Worm (Caenorhabditis elegans): Measurements from ENCODE around the gene glt-5.

The glt-5 gene

DNA sequence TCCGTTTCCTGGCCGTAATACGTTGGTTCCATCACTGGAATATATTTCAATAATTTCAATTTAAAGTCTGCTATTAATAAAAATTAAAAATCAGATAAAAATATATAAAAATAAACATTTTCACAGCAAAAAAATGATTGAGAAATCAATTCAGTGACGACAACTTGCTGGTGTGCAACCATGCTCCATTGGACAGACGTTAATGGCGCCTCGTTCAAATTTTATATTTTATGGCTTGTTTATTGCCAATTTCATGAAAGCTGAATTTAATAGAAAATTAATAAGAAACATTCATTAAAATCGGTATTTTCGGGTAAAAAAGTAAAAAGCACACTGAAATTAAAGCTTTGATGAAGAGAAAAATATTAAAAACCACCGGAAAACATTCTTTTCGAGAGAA, 2.5 kb downstream of the glt-5 start, which contains the start of gene Y53C12A.3:
Gene Y53C12A.3 (minus strand): TSS at position 34 of the 400 bp plus-strand sequence.
- TF ChIP-seq ceh-13 (GFP tag; optimal IDR thresholded peaks at IDR 0.05) (no peak), F13C5.2 (tag; optimal IDR thresholded peaks at IDR 0.05) (peak; percentile 16)

DNA sequence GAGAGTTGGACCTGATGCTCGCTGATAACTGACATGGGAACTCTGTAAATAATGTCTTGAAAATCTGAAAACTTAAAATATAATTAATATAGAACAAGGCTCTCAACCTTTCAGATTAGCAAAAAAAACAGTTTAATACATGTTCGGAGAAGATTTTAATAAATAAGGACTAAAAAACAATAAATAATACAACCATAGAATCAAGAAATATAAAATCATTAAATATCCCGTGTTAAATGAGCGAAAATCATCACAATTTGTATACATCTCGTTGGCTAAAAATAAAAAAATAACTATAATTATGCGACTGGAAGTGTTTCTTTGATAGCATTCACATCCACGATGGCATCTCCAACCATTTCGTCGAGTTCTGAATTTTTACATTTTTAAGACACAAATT, 3.9 kb downstream of the glt-5 start, which contains the start of gene Y53C12A.10:
Gene Y53C12A.10 (minus strand): TSS at position 101 of the 400 bp plus-strand sequence.
- TF ChIP-seq ceh-36 (tag; optimal IDR thresholded peaks at IDR 0.05) (no peak), aly-1 (tag; optimal IDR thresholded peaks at IDR 0.05) (no peak), hnd-1 (tag; optimal IDR thresholded peaks at IDR 0.05) (no peak), ceh-13 (GFP tag; optimal IDR thresholded peaks at IDR 0.05) (no peak), B0310.2 (tag; optimal IDR thresholded peaks at IDR 0.05) (no peak), hmg-4 (GFP tag; optimal IDR thresholded peaks at IDR 0.05) (no peak), ama-1 (optimal IDR thresholded peaks at IDR 0.05) (no peak), sea-1 (GFP tag; conservative IDR thresholded peaks at IDR 0.05) (no peak), tra-4 (tag; optimal IDR thresholded peaks at IDR 0.05) (no peak), flt-1 (GFP tag; IDR thresholded peaks at IDR 0.05) (no peak), ets-7 (tag; optimal IDR thresholded peaks at IDR 0.05) (no peak), F13C5.2 (tag; optimal IDR thresholded peaks at IDR 0.05) (no peak), scrt-1 (GFP tag; IDR thresholded peaks at IDR 0.05) (no peak), tbx-37 (GFP tag; conservative IDR thresholded peaks at IDR 0.05) (no peak), hmbx-1 (tag; optimal IDR thresholded peaks at IDR 0.05) (no peak), pes-1 (GFP tag; IDR thresholded peaks at IDR 0.05) (no peak)

DNA sequence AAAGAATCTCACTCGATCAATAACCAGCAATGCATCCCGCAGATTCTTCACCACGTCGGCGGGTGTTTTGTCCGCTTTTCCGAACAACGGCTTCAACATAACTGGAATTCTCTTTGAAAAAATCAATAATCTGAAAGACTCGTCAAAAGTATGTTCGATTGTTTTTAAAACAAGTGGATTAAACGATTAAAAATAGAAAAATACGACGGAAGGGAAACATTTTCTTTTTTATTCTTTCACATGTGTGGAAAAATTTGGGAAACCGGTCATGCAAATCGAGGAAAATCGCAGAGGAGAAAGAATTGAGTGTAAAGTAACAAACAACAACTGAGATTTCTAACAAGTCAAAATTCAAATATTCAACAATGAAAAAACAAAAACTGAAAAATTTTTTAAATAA, 5.1 kb downstream of the glt-5 start, which contains the start of gene mop-25.2:
Gene mop-25.2 (minus strand): TSS at position 101 of the 400 bp plus-strand sequence.
- no peak for TF ChIP-seq ama-1 (optimal IDR thresholded peaks at IDR 0.05)
- TF ChIP-seq ets-7 (tag; optimal IDR thresholded peaks at IDR 0.05), result no peak
- TF ChIP-seq F13C5.2 (tag; optimal IDR thresholded peaks at IDR 0.05), result no peak
- TF ChIP-seq ceh-13 (GFP tag; optimal IDR thresholded peaks at IDR 0.05), result no peak
- no peak for TF ChIP-seq flt-1 (GFP tag; IDR thresholded peaks at IDR 0.05)
- TF ChIP-seq scrt-1 (GFP tag; IDR thresholded peaks at IDR 0.05), result no peak
- no peak for TF ChIP-seq hmg-4 (GFP tag; optimal IDR thresholded peaks at IDR 0.05)
- TF ChIP-seq tbx-37 (GFP tag; conservative IDR thresholded peaks at IDR 0.05), result no peak
- no peak for TF ChIP-seq ceh-36 (tag; optimal IDR thresholded peaks at IDR 0.05)
- no peak for TF ChIP-seq aly-1 (tag; optimal IDR thresholded peaks at IDR 0.05)
- no peak for TF ChIP-seq B0310.2 (tag; optimal IDR thresholded peaks at IDR 0.05)

DNA sequence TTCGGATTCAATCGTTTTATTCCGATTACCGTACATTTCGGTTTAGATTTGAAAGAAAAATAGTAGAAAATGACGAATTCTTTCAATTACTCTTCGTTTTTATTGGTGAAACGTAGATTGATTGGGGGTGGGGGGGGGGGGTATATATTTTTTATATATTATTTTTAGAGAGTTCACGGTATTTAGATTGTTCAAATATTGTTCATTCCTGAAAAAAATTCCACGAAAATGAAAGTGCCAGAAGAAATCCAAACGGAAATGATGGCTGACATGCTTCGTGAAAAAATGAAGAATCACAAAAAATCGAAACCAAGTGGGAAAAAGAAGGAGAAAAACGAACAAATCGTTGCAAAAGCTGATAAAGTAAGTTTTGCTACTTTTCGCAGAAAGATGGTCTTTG, 8.3 kb downstream of the glt-5 start, which contains the start of the genes Y53C12A.8 and Y53C12A.7:
Gene Y53C12A.8 (minus strand): TSS at position 101 of the 400 bp plus-strand sequence.
Gene Y53C12A.7 (plus strand): TSS at position 181 of the 400 bp plus-strand sequence.
- no peak for TF ChIP-seq ceh-13 (GFP tag; optimal IDR thresholded peaks at IDR 0.05)
- TF ChIP-seq ets-7 (tag; optimal IDR thresholded peaks at IDR 0.05), result no peak
- no peak for TF ChIP-seq sea-1 (GFP tag; conservative IDR thresholded peaks at IDR 0.05)
- TF ChIP-seq aly-1 (tag; optimal IDR thresholded peaks at IDR 0.05), result no peak
- TF ChIP-seq hnd-1 (tag; optimal IDR thresholded peaks at IDR 0.05), result no peak
- no peak for TF ChIP-seq B0310.2 (tag; optimal IDR thresholded peaks at IDR 0.05)

DNA sequence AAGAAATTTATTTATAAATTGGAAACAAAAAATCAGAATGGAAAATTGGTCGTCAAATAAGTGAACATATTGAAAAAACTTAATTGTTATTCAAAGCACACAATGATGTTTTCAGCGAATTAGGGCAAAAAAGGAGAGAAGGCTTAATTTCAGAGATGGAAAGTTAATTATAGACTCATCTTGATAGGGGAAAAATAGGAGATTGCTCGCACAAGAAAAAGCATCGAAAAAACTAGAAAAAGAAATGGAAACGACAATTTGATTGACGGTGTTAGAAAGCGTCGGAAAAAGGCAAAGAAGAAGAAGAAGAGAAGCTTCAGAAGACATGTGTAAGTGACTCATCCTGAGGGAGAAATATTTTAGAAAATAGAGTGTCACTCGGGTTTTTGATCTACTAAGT, 12.7 kb downstream of the glt-5 start:
- TF ChIP-seq tbx-37 (GFP tag; conservative IDR thresholded peaks at IDR 0.05) (no peak), hmbx-1 (tag; optimal IDR thresholded peaks at IDR 0.05) (no peak), ceh-13 (GFP tag; optimal IDR thresholded peaks at IDR 0.05) (no peak), aly-1 (tag; optimal IDR thresholded peaks at IDR 0.05) (no peak), scrt-1 (GFP tag; IDR thresholded peaks at IDR 0.05) (no peak), pes-1 (GFP tag; IDR thresholded peaks at IDR 0.05) (no peak), ets-7 (tag; optimal IDR thresholded peaks at IDR 0.05) (no peak), flt-1 (GFP tag; IDR thresholded peaks at IDR 0.05) (no peak), ama-1 (optimal IDR thresholded peaks at IDR 0.05) (no peak), ceh-36 (tag; optimal IDR thresholded peaks at IDR 0.05) (no peak), B0310.2 (tag; optimal IDR thresholded peaks at IDR 0.05) (no peak), sea-1 (GFP tag; conservative IDR thresholded peaks at IDR 0.05) (no peak), F13C5.2 (tag; optimal IDR thresholded peaks at IDR 0.05) (no peak)

DNA sequence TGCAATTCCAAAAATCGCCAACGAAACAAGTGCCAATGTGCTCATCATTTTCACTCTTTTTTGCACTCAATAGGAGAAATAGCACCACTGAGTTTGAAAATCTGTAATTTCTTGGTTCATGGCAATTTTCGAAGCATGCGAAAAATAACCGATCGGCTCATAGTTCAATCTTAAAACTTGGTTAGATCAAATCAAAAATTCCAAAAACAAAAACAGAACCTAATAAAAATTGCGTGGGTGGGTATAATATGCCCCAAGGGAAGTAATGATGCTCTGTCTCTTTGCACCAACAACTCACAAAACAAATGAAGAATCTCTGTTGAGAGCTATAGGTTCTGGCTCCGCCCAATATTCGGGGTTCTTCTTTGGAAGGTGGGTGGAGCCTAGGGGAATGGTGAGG, 16.8 kb downstream of the glt-5 start, which contains the start of gene nlp-11:
Gene nlp-11 (minus strand): TSS at position 101 of the 400 bp plus-strand sequence.
- TF ChIP-seq ets-7 (tag; optimal IDR thresholded peaks at IDR 0.05), result no peak

DNA sequence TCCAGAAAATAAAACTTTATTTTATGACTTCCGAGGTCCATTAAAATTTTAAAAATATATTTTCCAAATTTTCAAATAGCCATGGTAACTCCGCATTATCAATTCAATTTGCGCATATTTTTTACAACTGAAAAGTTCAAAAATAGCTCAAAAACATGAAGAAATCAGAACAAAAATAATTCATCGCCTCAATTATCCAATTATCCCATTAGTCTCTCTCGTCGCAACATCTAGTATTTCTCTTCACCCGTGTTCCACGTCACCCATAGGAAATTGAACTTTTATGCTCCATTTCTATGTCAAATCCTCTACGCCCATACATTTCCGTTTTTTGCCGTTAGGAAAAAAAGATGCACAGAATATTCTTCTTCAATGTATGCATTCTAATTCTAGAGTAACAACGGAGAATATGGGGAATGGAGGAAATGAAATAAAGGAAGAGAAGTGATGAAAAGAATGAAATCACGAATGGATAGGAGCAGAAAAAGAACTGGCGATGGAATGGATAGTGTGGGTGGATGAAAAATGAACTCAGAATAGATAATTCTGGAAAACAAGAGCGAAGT, 18.5 kb downstream of the glt-5 start:
- no peak for TF ChIP-seq sea-1 (GFP tag; conservative IDR thresholded peaks at IDR 0.05)
- TF ChIP-seq tbx-37 (GFP tag; conservative IDR thresholded peaks at IDR 0.05), result no peak
- no peak for TF ChIP-seq ceh-13 (GFP tag; optimal IDR thresholded peaks at IDR 0.05)
- TF ChIP-seq B0310.2 (tag; optimal IDR thresholded peaks at IDR 0.05), result no peak
- no peak for TF ChIP-seq hmbx-1 (tag; optimal IDR thresholded peaks at IDR 0.05)

DNA sequence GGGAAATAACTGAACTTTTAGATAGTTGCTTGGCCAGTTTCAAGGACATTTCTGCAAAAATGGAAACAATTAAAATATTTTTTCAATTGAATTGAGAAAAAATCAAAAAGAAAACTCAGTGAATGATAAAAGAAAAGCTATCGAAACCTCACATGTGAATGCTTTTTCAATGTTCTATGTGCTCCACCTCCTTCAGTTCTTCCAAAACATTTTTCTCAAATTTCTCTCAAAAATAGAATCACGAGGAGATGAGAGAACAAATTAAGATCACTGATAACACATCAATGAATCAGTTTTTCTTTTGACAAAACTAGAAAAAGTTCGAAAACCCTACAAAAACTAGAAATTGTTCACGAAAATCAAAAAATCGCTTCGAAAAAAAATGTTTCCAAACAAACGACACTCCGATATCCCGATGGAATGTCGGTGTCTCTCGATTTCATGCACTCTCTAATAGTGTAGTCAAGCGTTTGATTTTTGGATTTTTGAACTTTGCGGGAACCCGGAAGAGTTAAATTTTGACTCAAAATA, 22.0 kb downstream of the glt-5 start, which contains the start of gene ZK1320.9:
Gene ZK1320.9 (minus strand): TSS at position 51 of the 531 bp plus-strand sequence.
- TF ChIP-seq tra-4 (tag; optimal IDR thresholded peaks at IDR 0.05), result no peak
- TF ChIP-seq flt-1 (GFP tag; IDR thresholded peaks at IDR 0.05), result no peak
- no peak for TF ChIP-seq F13C5.2 (tag; optimal IDR thresholded peaks at IDR 0.05)
- TF ChIP-seq tbx-11 (GFP tag; IDR thresholded peaks at IDR 0.05), result no peak
- TF ChIP-seq ceh-13 (GFP tag; optimal IDR thresholded peaks at IDR 0.05), result no peak
- TF ChIP-seq hmbx-1 (tag; optimal IDR thresholded peaks at IDR 0.05), result no peak
- TF ChIP-seq ceh-36 (tag; optimal IDR thresholded peaks at IDR 0.05), result no peak
- TF ChIP-seq ets-7 (tag; optimal IDR thresholded peaks at IDR 0.05), result no peak
- TF ChIP-seq pes-1 (GFP tag; IDR thresholded peaks at IDR 0.05), result no peak
- TF ChIP-seq hnd-1 (tag; optimal IDR thresholded peaks at IDR 0.05), result no peak
- TF ChIP-seq aly-1 (tag; optimal IDR thresholded peaks at IDR 0.05), result no peak
- TF ChIP-seq sea-1 (GFP tag; conservative IDR thresholded peaks at IDR 0.05), result no peak
- no peak for TF ChIP-seq ama-1 (optimal IDR thresholded peaks at IDR 0.05)

Measured in whole organism, early embryonic.